Worm (Caenorhabditis elegans) whole organism, L4 larva: ENCODE measurements around the gene sru-7.

Experiments
- F10B5.3 ChIP-seq: sonication (generic microtip); optimal IDR thresholded peaks from 2 replicates; lab custom pipeline; 2016; ENCODE audit warnings: mild to moderate bottlenecking, missing genetic modification characterization, missing compliant biosample characterization
- F26F4.8 ChIP-seq: fragments of 200-800 bp; sonication (Bioruptor generic); conservative IDR thresholded peaks from 2 replicates; pipeline ENCODE4 v1.3.6; 2022; ENCODE audit warnings: missing genetic modification characterization, missing compliant biosample characterization
- F44E2.7 ChIP-seq: fragments of 200-800 bp; sonication (Bioruptor generic); IDR thresholded peaks from 2 replicates; pipeline ENCODE4 v2.1.2; 2022; ENCODE audit warnings: missing genetic modification characterization, missing compliant biosample characterization
- F49E8.2 ChIP-seq: sonication (generic microtip); optimal IDR thresholded peaks from 2 replicates; lab custom pipeline; 2016; ENCODE audit warnings: missing compliant biosample characterization, mild to moderate bottlenecking, missing genetic modification characterization, borderline replicate concordance
- R02D3.7 ChIP-seq: fragments of 150-350 bp; sonication (generic microtip); optimal IDR thresholded peaks from 3 replicates; lab custom pipeline; 2014; ENCODE audit warnings: missing biosample characterization, missing genetic modification characterization
- T26A8.4 ChIP-seq: fragments of 200-800 bp; sonication (Bioruptor generic); IDR thresholded peaks from 2 replicates; pipeline ENCODE4 v1.3.6; 2022; ENCODE audit warnings: missing genetic modification characterization, missing compliant biosample characterization
- Y48G9A.11 ChIP-seq: fragments of 200-800 bp; sonication (Bioruptor generic); IDR thresholded peaks from 2 replicates; pipeline ENCODE4 v1.3.6; 2022; ENCODE audit warnings: missing genetic modification reagents, missing genetic modification characterization, missing compliant biosample characterization
- Y75B8A.6 ChIP-seq: fragments of 200-800 bp; sonication (Bioruptor generic); IDR thresholded peaks from 2 replicates; pipeline ENCODE4 v1.3.6; 2022; ENCODE audit warnings: missing genetic modification reagents, missing genetic modification characterization, missing compliant biosample characterization
- ZK546.5 ChIP-seq, 2 experiments: sonication (generic microtip); optimal IDR thresholded peaks; 2 replicates each; lab custom pipeline; 2017; ENCODE audit warnings: missing biosample characterization in 2 of 2, missing genetic modification characterization in 2 of 2
- aha-1 ChIP-seq: fragments of 150-350 bp; peaks from one replicate; lab custom pipeline; 2014; ENCODE audit warnings: missing biosample characterization, missing genetic modification characterization
- ama-1 ChIP-seq: fragments of 150-350 bp; optimal IDR thresholded peaks from 2 replicates; lab custom pipeline; 2014; ENCODE audit warnings: inconsistent platforms, mixed read lengths
- ceh-82 ChIP-seq: sonication (generic microtip); optimal IDR thresholded peaks from 2 replicates; lab custom pipeline; 2017; ENCODE audit warnings: missing biosample characterization, missing genetic modification characterization
- ctbp-1 ChIP-seq: fragments of 200-800 bp; sonication (Bioruptor generic); IDR thresholded peaks from 2 replicates; pipeline ENCODE4 v1.3.6; 2022; ENCODE audit warnings: missing genetic modification reagents, missing genetic modification characterization, missing compliant biosample characterization
- daf-16 ChIP-seq, 3 experiments: sonication (generic microtip); optimal IDR thresholded peaks; 2 replicates each; lab custom pipeline; 2016 to 2017; ENCODE audit warnings: missing genetic modification characterization in 3 of 3, missing genetic modification reagents in 3 of 3, mild to moderate bottlenecking in 2 of 3, missing compliant biosample characterization in 2 of 3, missing biosample characterization in 1 of 3, moderate library complexity in 1 of 3
- daf-19 ChIP-seq: fragments of 200-800 bp; sonication (Bioruptor generic); conservative IDR thresholded peaks from 2 replicates; pipeline ENCODE4 v1.3.6; 2022; ENCODE audit warnings: missing genetic modification characterization, missing compliant biosample characterization
- daf-8 ChIP-seq: fragments of 200-800 bp; sonication (Bioruptor generic); IDR thresholded peaks from 2 replicates; pipeline ENCODE4 v1.3.6; 2022; ENCODE audit warnings: missing genetic modification characterization, missing compliant biosample characterization
- dmd-6 ChIP-seq: fragments of 200-800 bp; sonication (Bioruptor generic); IDR thresholded peaks from 2 replicates; pipeline ENCODE4 v1.3.6; 2022; ENCODE audit warnings: missing genetic modification reagents, missing genetic modification characterization, missing compliant biosample characterization
- dmd-9 ChIP-seq: fragments of 200-800 bp; sonication (Bioruptor generic); IDR thresholded peaks from 2 replicates; pipeline ENCODE4 v1.3.6; 2022; ENCODE audit warnings: missing genetic modification reagents, missing genetic modification characterization, missing compliant biosample characterization
- dve-1 ChIP-seq: sonication (generic microtip); optimal IDR thresholded peaks from 2 replicates; lab custom pipeline; 2017; ENCODE audit warnings: antibody characterized with exemption, mild to moderate bottlenecking, missing genetic modification characterization, missing compliant biosample characterization; ENCODE audit not compliant: insufficient read depth
- fkh-10 ChIP-seq: fragments of 150-350 bp; optimal IDR thresholded peaks from 2 replicates; lab custom pipeline; 2014; ENCODE audit warnings: missing biosample characterization, missing genetic modification reagents, missing genetic modification characterization
- fos-1 ChIP-seq: fragments of 150-350 bp; optimal IDR thresholded peaks from 2 replicates; lab custom pipeline; 2014; ENCODE audit warnings: missing biosample characterization, missing genetic modification characterization
- gei-8 ChIP-seq: fragments of 200-800 bp; sonication (Bioruptor generic); optimal IDR thresholded peaks from 2 replicates; lab custom pipeline; 2018; ENCODE audit warnings: mild to moderate bottlenecking, missing genetic modification characterization, missing compliant biosample characterization
- lin-29 ChIP-seq: fragments of 200-800 bp; sonication (Bioruptor generic); IDR thresholded peaks from 2 replicates; pipeline ENCODE4 v1.3.6; 2022; ENCODE audit warnings: missing genetic modification reagents, missing genetic modification characterization, missing compliant biosample characterization
- lin-39 ChIP-seq: fragments of 150-350 bp; optimal IDR thresholded peaks from 2 replicates; lab custom pipeline; 2014; ENCODE audit warnings: missing biosample characterization, missing genetic modification reagents, missing genetic modification characterization
- lsy-2 ChIP-seq, 2 experiments: fragments of 150-350 bp in 1 of 2; sonication (generic microtip) in 1 of 2; optimal IDR thresholded peaks; 2 replicates each; lab custom pipeline; 2014 to 2017; ENCODE audit warnings: missing biosample characterization in 2 of 2, missing genetic modification characterization in 2 of 2
- madf-9 ChIP-seq: fragments of 200-800 bp; sonication (Bioruptor generic); conservative IDR thresholded peaks from 2 replicates; pipeline ENCODE4 v1.3.6; 2022; ENCODE audit warnings: missing genetic modification reagents, missing genetic modification characterization, missing compliant biosample characterization
- mdt-29 ChIP-seq: fragments of 200-800 bp; sonication (Bioruptor generic); IDR thresholded peaks from 2 replicates; pipeline ENCODE4 v1.3.6; 2022; ENCODE audit warnings: missing genetic modification reagents, missing genetic modification characterization, missing compliant biosample characterization
- mes-2 ChIP-seq: sonication (generic microtip); optimal IDR thresholded peaks from 2 replicates; lab custom pipeline; 2016; ENCODE audit warnings: missing genotype, mild to moderate bottlenecking, missing genetic modification characterization, missing compliant biosample characterization; ENCODE audit not compliant: poor library complexity, severe bottlenecking
- mxl-2 ChIP-seq: fragments of 200-800 bp; sonication (Bioruptor generic); conservative IDR thresholded peaks from 2 replicates; pipeline ENCODE4 v1.3.6; 2022; ENCODE audit warnings: missing genetic modification reagents, missing genetic modification characterization, missing compliant biosample characterization
- nhr-25 ChIP-seq: sonication (generic microtip); optimal IDR thresholded peaks from 2 replicates; lab custom pipeline; 2017; ENCODE audit warnings: missing genetic modification characterization, mild to moderate bottlenecking, missing compliant biosample characterization, antibody characterized with exemption, moderate library complexity, borderline replicate concordance; ENCODE audit not compliant: insufficient read depth
- php-3 ChIP-seq: fragments of 200-800 bp; sonication (Bioruptor generic); IDR thresholded peaks from 2 replicates; pipeline ENCODE4 v1.3.6; 2022; ENCODE audit warnings: missing genetic modification reagents, missing genetic modification characterization, missing compliant biosample characterization
- pqm-1 ChIP-seq: sonication (generic microtip); optimal IDR thresholded peaks from 2 replicates; lab custom pipeline; 2017; ENCODE audit warnings: missing biosample characterization, missing genetic modification characterization
- saeg-2 ChIP-seq: fragments of 200-800 bp; sonication (Bioruptor generic); IDR thresholded peaks from 2 replicates; pipeline ENCODE4 v1.3.6; 2022; ENCODE audit warnings: missing genetic modification reagents, missing genetic modification characterization, missing compliant biosample characterization
- set-16 ChIP-seq: fragments of 200-800 bp; sonication (Bioruptor generic); IDR thresholded peaks from 2 replicates; pipeline ENCODE4 v1.3.6; 2022; ENCODE audit warnings: missing genetic modification reagents, missing genetic modification characterization, missing compliant biosample characterization
- snpc-1.2 ChIP-seq: fragments of 200-800 bp; sonication (Bioruptor generic); IDR thresholded peaks from 2 replicates; pipeline ENCODE4 v1.3.6; 2022; ENCODE audit warnings: missing genetic modification reagents, missing genetic modification characterization, missing compliant biosample characterization
- snpc-4 ChIP-seq: fragments of 150-350 bp; optimal IDR thresholded peaks from 2 replicates; lab custom pipeline; 2014; ENCODE audit warnings: missing biosample characterization, missing genetic modification characterization
- spr-1 ChIP-seq: sonication (generic microtip); optimal IDR thresholded peaks from 2 replicates; lab custom pipeline; 2016; ENCODE audit warnings: mild to moderate bottlenecking, missing genetic modification characterization, missing compliant biosample characterization
- tra-1 ChIP-seq: fragments of 200-800 bp; sonication (Bioruptor generic); IDR thresholded peaks from 2 replicates; pipeline ENCODE4 v1.3.6; 2022; ENCODE audit warnings: missing genetic modification reagents, missing genetic modification characterization, missing compliant biosample characterization
- unc-39 ChIP-seq: sonication (generic microtip); optimal IDR thresholded peaks from 2 replicates; lab custom pipeline; 2017; ENCODE audit warnings: missing biosample characterization, missing genetic modification characterization
- unc-62 ChIP-seq, 3 experiments: fragments of 150-350 bp in 1 of 3; sonication (generic microtip); optimal IDR thresholded peaks in 2 of 3; peaks in 1 of 3; 1 replicate in 1 of 3; 2 replicates in 2 of 3; lab custom pipeline; 2014 to 2017; ENCODE audit warnings: missing biosample characterization in 3 of 3, missing genetic modification characterization in 3 of 3, missing genetic modification reagents in 3 of 3, missing genotype in 1 of 3
- ztf-11 ChIP-seq: fragments of 150-350 bp; optimal IDR thresholded peaks from 2 replicates; lab custom pipeline; 2014; ENCODE audit warnings: missing biosample characterization, missing genetic modification characterization

Gene sru-7

DNA sequence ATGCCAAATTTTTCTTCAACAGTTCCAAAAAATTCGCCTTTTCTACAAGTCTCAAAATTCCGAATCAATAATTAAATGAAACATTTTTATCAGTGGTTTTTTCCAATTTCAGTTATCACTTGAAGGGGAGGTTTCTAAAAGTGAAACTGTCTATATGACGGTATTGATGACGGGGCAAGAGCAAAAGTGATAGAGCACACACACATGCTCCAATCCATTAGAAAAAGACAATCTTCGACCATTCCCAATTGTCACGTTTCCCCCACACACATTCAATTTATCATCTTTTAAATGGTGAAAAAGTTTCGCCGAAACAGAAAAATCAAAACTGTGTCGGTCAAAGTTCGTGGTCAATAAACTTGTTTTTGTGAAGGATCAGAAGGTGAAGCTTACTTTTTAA is 39.2 kb upstream of the sru-7 start (continued):
- no peak for TF ChIP-seq F26F4.8 (GFP tag; lab: Robert Waterston, UW)
- no peak for TF ChIP-seq daf-19 (GFP tag; lab: Robert Waterston, UW)
- TF ChIP-seq snpc-1.2 (GFP tag; lab: Robert Waterston, UW) = no peak
- TF ChIP-seq ztf-11 (tag; lab: Kevin White, UChicago) = no peak
- no peak for TF ChIP-seq madf-9
- TF ChIP-seq gei-8 (GFP tag; lab: Kevin White, UChicago) = no peak
- TF ChIP-seq lin-29 (GFP tag; lab: Robert Waterston, UW) = no peak
- no peak for TF ChIP-seq ZK546.5 (tag; optimal IDR thresholded peaks at IDR 0.05; lab: Kevin White, UChicago)
- no peak for TF ChIP-seq snpc-4 (tag; lab: Kevin White, UChicago)
- TF ChIP-seq mdt-29 (GFP tag; lab: Robert Waterston, UW) = no peak
- TF ChIP-seq unc-62 (GFP tag; optimal IDR thresholded peaks at IDR 0.05 in 1 of 2; lab: Kevin White, UChicago) = peak in 1 of 2 experiments; percentile 48
- TF ChIP-seq unc-62 (tag; optimal IDR thresholded peaks at IDR 0.05; lab: Kevin White, UChicago) = no peak
- no peak for TF ChIP-seq F49E8.2 (tag; lab: Kevin White, UChicago)
- TF ChIP-seq ceh-82 = no peak
- no peak for TF ChIP-seq Y48G9A.11 (GFP tag; lab: Robert Waterston, UW)
- TF ChIP-seq dve-1 = peak; percentile 88
- TF ChIP-seq saeg-2 (GFP tag; lab: Robert Waterston, UW) = no peak
- no peak for TF ChIP-seq set-16 (GFP tag; lab: Robert Waterston, UW)
- TF ChIP-seq lsy-2 (tag; optimal IDR thresholded peaks at IDR 0.05; lab: Kevin White, UChicago) = peak in 1 of 2 experiments; percentile 26
- no peak for TF ChIP-seq F10B5.3 (tag; lab: Kevin White, UChicago)
- TF ChIP-seq R02D3.7 (tag; lab: Kevin White, UChicago) = no peak
- no peak for TF ChIP-seq fkh-10 (GFP tag; lab: Kevin White, UChicago)
- TF ChIP-seq lin-39 = no peak
- no peak for TF ChIP-seq F44E2.7 (GFP tag; lab: Robert Waterston, UW)
- no peak for TF ChIP-seq dmd-9 (GFP tag; lab: Robert Waterston, UW)
- TF ChIP-seq daf-8 = no peak
- TF ChIP-seq mes-2 (tag; lab: Kevin White, UChicago) = no peak
- no peak for TF ChIP-seq unc-39
- TF ChIP-seq T26A8.4 (GFP tag; lab: Robert Waterston, UW) = no peak
- no peak for TF ChIP-seq Y75B8A.6 (GFP tag; lab: Robert Waterston, UW)
- TF ChIP-seq spr-1 = no peak
- no peak for TF ChIP-seq mxl-2 (GFP tag; lab: Robert Waterston, UW)
- TF ChIP-seq dmd-6 = peak; percentile 94
- TF ChIP-seq, all 104 proteins: peak for 19

- TF ChIP-seq snpc-1.2 (GFP tag; lab: Robert Waterston, UW) = no peak
- TF ChIP-seq ctbp-1 (GFP tag; lab: Robert Waterston, UW) = no peak
- no peak for TF ChIP-seq unc-62 (GFP tag; optimal IDR thresholded peaks at IDR 0.05 in 1 of 2; lab: Kevin White, UChicago)
- TF ChIP-seq unc-62 (tag; optimal IDR thresholded peaks at IDR 0.05; lab: Kevin White, UChicago) = no peak
- TF ChIP-seq php-3 (GFP tag; lab: Robert Waterston, UW) = peak; percentile 53
- no peak for TF ChIP-seq daf-16 (GFP tag; optimal IDR thresholded peaks at IDR 0.05; lab: Kevin White, UChicago)
- peak; percentile 33 for TF ChIP-seq daf-16 (tag; optimal IDR thresholded peaks at IDR 0.05; lab: Kevin White, UChicago)
- TF ChIP-seq pqm-1 = peak; percentile 31
- peak; percentile 32 for TF ChIP-seq aha-1
Measured at ce11 chrIV:8454076-8454475, 38.3 kb upstream of the sru-7 start.

DNA sequence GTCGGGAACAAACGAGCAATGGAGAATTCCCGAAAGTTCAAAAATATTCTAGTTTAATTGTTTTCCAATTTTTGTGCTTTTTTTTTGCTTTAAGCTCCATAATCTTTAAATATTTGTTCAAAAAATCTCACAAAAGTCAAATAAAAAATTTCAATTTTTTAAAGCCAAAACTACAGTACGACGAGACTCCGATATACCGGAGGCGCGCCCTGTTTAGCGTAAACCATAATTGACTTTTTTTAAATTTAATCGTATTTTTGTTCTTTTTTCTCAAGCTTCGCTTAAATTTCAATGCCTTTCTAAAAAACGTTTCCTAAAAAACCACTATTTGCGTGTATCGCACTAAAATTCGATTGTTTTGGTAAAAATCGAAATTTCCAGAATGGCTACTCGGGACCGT is 35.4 kb upstream of the sru-7 start, which contains the start of gene syx-4:
Gene syx-4, plus strand, starts transcription at position 382 of the 400 bp plus-strand sequence.
- TF ChIP-seq nhr-25 (tag; lab: Kevin White, UChicago) (no peak), fos-1 (tag; lab: Kevin White, UChicago) (no peak), php-3 (GFP tag; lab: Robert Waterston, UW) (no peak), ama-1 (no peak), Y48G9A.11 (GFP tag; lab: Robert Waterston, UW) (peak; percentile 97), tra-1 (GFP tag; lab: Robert Waterston, UW) (no peak), dmd-9 (GFP tag; lab: Robert Waterston, UW) (no peak)
